Fruit fly (Drosophila melanogaster) S2 (cell line): Measurements from ENCODE around the gene euc.

Source experiments
- CG8478 ChIP-seq: fragments of >200 bp; optimal IDR thresholded peaks from 2 replicates; lab custom pipeline; 2018
- CTCF ChIP-seq, 2 experiments: fragments of >200 bp; optimal IDR thresholded peaks; 2 replicates each; lab custom pipeline; 2018

- TF ChIP-seq CG8478 (lab: Kevin White, UChicago) (no peak), CTCF (optimal IDR thresholded peaks at IDR 0.05; lab: Kevin White, UChicago) (no peak)
Observed at dm6 chr3R:18997388-18998287, 19.0 kb upstream of the euc start.
